Worm (Caenorhabditis elegans): ENCODE data around the gene coh-4.

The coh-4 gene

ce11 chrV:4152200-4152599 is 23.2 kb downstream of the coh-4 start, which contains the start of gene Y45G5AM.6:
Gene Y45G5AM.6, minus strand, starts transcription at chrV:4152300.
- TF ChIP-seq dpff-1 (tag; optimal IDR thresholded peaks at IDR 0.05), result no peak
- no peak for TF ChIP-seq egl-18 (GFP tag; IDR thresholded peaks at IDR 0.05)
- no peak for TF ChIP-seq ztf-26 (tag; optimal IDR thresholded peaks at IDR 0.05)
- no peak for TF ChIP-seq lag-1 (GFP tag; IDR thresholded peaks at IDR 0.05)
- no peak for TF ChIP-seq B0261.1 (tag; optimal IDR thresholded peaks at IDR 0.05)
- TF ChIP-seq hsf-1 (GFP tag; IDR thresholded peaks at IDR 0.05), result no peak
- TF ChIP-seq unc-62 (GFP tag; optimal IDR thresholded peaks at IDR 0.05), result no peak
- TF ChIP-seq Y79H2A.3 (GFP tag; conservative IDR thresholded peaks at IDR 0.05), result no peak
- TF ChIP-seq cebp-2 (GFP tag; IDR thresholded peaks at IDR 0.05), result no peak
- no peak for TF ChIP-seq lin-35 (GFP tag; optimal IDR thresholded peaks at IDR 0.05)
- no peak for TF ChIP-seq ceh-40 (GFP tag; IDR thresholded peaks at IDR 0.05)
- TF ChIP-seq mel-28 (tag; optimal IDR thresholded peaks at IDR 0.05; ENCODE audit: borderline replicate concordance), result no peak
- no peak for TF ChIP-seq lsy-27 (tag; optimal IDR thresholded peaks at IDR 0.05; ENCODE audit: borderline replicate concordance, insufficient read depth)
- TF ChIP-seq mcd-1 (GFP tag; IDR thresholded peaks at IDR 0.05), result no peak

DNA sequence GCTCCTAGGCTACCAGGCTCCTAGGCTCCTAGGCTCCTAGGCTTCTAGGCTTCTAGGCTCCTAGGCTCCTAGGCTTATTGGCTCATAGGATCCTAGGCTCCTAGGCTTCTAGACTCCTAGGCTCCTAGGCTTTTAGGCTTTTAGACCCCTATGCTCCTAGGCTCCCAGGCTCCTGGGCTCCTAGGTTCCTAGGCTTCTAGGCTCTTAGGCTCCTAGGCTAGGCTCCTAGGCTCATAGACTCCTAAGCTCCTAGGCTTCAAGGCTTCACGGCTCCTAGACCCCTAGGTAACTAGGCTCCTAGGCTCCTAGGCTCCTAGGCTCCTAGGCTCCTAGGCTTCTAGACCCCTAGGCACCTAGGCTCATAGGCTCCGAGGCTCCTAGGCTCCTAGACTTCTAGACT is 24.0 kb downstream of the coh-4 start:
- no peak for TF ChIP-seq lsy-27 (tag; optimal IDR thresholded peaks at IDR 0.05; ENCODE audit: borderline replicate concordance, insufficient read depth)
- peak; percentile 59 for TF ChIP-seq zfh-2 (GFP tag; conservative IDR thresholded peaks at IDR 0.05)

ce11 chrV:4144205-4144604 is 31.2 kb downstream of the coh-4 start, which contains the start of gene Y45G5AL.1:
Gene Y45G5AL.1, plus strand, starts transcription at chrV:4144505.
- no peak for TF ChIP-seq T07F8.4 (tag; optimal IDR thresholded peaks at IDR 0.05)
- TF ChIP-seq egl-44 (GFP tag; IDR thresholded peaks at IDR 0.05), result no peak
- TF ChIP-seq sdz-38 (tag; optimal IDR thresholded peaks at IDR 0.05), result no peak
- TF ChIP-seq C17E4.6 (GFP tag; IDR thresholded peaks at IDR 0.05), result no peak
- no peak for TF ChIP-seq aptf-3 (GFP tag; IDR thresholded peaks at IDR 0.05)
- TF ChIP-seq die-1 (tag; optimal IDR thresholded peaks at IDR 0.05), result no peak
- TF ChIP-seq akir-1 (GFP tag; optimal IDR thresholded peaks at IDR 0.05), result no peak
- TF ChIP-seq F23B12.7 (tag; optimal IDR thresholded peaks at IDR 0.05; ENCODE audit: insufficient read depth), result no peak
- TF ChIP-seq Y56A3A.18 (GFP tag; IDR thresholded peaks at IDR 0.05), result no peak
- no peak for TF ChIP-seq hrde-1 (tag; optimal IDR thresholded peaks at IDR 0.05; ENCODE audit: borderline replicate concordance)
- no peak for TF ChIP-seq pbrm-1 (GFP tag; IDR thresholded peaks at IDR 0.05)
- TF ChIP-seq T26A5.8 (tag; optimal IDR thresholded peaks at IDR 0.05), result no peak
- TF ChIP-seq nfyb-1 (GFP tag; IDR thresholded peaks at IDR 0.05), result no peak
- TF ChIP-seq nhr-179 (tag; optimal IDR thresholded peaks at IDR 0.05), result no peak
- TF ChIP-seq F49E8.2 (tag; optimal IDR thresholded peaks at IDR 0.05; ENCODE audit: insufficient read depth), result no peak
- no peak for TF ChIP-seq madf-10 (tag; optimal IDR thresholded peaks at IDR 0.05)
- TF ChIP-seq nfya-2 (GFP tag; IDR thresholded peaks at IDR 0.05), result no peak
- no peak for TF ChIP-seq fkh-3 (tag; optimal IDR thresholded peaks at IDR 0.05)
- TF ChIP-seq attf-6 (GFP tag; IDR thresholded peaks at IDR 0.05), result no peak

DNA sequence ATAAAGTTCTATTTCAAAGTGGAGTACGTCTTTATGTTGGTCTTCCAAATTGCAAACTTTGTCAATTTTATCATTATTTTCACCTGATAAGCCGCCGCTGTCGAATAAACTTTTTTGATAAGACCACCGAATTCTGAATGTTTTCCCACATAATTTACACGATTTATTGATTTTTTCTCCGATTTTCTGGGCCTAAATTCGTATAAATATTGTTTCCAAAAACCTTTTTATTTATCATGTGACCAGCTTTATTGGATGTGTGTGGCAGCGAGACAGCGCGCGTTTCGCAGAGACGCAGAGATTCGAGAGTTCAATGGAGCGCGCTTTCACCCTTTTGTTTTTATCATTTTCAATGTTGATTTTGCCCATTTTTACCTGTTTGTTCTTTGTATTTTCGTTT is 32.4 kb downstream of the coh-4 start:
- TF ChIP-seq dpff-1 (tag; optimal IDR thresholded peaks at IDR 0.05) (no peak), repo-1 (tag; optimal IDR thresholded peaks at IDR 0.05) (no peak), nfyb-1 (GFP tag; IDR thresholded peaks at IDR 0.05) (0 out of 2 replicates have a peak, but pooled peaks have one; percentile 24), lag-1 (GFP tag; IDR thresholded peaks at IDR 0.05) (no peak), hsf-1 (GFP tag; IDR thresholded peaks at IDR 0.05) (no peak), F39B2.1 (GFP tag; IDR thresholded peaks at IDR 0.05) (no peak), lin-54 (GFP tag; optimal IDR thresholded peaks at IDR 0.05) (peak; percentile 44), pbrm-1 (GFP tag; IDR thresholded peaks at IDR 0.05) (0 out of 2 replicates have a peak, but pooled peaks have one; percentile 31), snpc-4 (GFP tag; optimal IDR thresholded peaks at IDR 0.05) (no peak), snpc-4 (tag; optimal IDR thresholded peaks at IDR 0.05) (peak in 3 of 4 experiments; percentile 7 to 37 (median 23)), F55B11.4 (tag; optimal IDR thresholded peaks at IDR 0.05; ENCODE audit: borderline replicate concordance, insufficient read depth) (no peak), unc-62 (GFP tag; optimal IDR thresholded peaks at IDR 0.05) (no peak), B0336.3 (GFP tag; IDR thresholded peaks at IDR 0.05) (no peak), ceh-27 (GFP tag; optimal IDR thresholded peaks at IDR 0.05) (peak; percentile 29), cebp-1 (GFP tag; IDR thresholded peaks at IDR 0.05) (no peak), cebp-1 (tag; optimal IDR thresholded peaks at IDR 0.05) (peak; percentile 59), zfh-2 (GFP tag; conservative IDR thresholded peaks at IDR 0.05) (no peak; the same call in 1 of the 2 replicates), ceh-91 (GFP tag; IDR thresholded peaks at IDR 0.05) (no peak)

Data from whole organism, young adult.